Fruit fly (Drosophila melanogaster): ENCODE data around the gene Toll-9.

Gene Toll-9

DNA sequence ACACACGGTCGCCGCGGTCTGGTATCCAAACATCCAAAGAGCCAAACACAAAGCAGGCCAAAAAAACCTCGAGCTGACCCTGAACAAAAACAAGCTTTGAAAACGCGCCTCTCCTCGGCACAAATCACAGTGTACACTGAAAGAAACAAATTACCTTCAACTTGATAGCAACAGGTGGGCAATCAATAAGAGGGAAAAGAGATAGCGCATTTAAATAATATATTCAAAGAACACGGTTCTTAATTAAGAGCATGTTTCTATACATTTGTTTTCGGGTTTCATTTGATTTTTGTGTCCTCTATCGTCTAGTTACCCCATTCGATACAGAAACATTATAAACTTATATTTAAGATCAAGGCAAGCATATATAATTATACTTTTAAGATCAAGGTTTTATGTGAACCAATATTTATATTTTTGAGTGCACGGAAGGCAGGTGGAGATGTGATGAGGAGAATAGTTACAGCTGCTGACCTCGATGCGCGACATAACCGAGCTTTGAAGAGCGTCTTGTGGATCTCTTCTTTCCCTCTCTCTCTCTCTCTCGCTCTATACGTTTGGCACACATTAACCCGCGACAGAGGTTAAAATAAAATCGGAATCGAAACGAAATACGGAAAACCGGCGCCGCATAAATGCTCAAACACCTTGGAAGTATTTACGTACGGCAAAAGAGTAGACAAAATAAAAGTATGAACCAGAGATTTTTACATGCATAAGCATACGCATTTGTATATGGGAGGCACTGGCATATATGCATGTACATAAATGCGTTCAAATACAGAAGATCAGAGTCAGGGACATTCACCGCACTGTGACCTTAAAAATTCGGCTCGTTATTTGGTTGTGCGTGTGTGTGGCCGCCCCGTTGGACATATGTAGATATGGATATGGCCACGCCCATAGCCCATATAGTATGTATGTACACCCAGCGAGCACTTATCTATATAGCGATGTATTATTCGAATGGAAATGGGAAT lies 32.0 kb upstream of the Toll-9 start (continued):
- peak; percentile 32 for TF ChIP-seq tup (GFP tag; optimal IDR thresholded peaks at IDR 0.05)
- peak; percentile 77 for TF ChIP-seq H15 (GFP tag; IDR thresholded peaks at IDR 0.05)
- TF ChIP-seq CG1647 (GFP tag; optimal IDR thresholded peaks at IDR 0.05): peak; percentile 65
- peak; percentile 84 for TF ChIP-seq D19A (tag; optimal IDR thresholded peaks at IDR 0.05)
- TF ChIP-seq CG13775 (GFP tag; optimal IDR thresholded peaks at IDR 0.05): peak; percentile 80
- peak; percentile 66 for TF ChIP-seq pnt (GFP tag; optimal IDR thresholded peaks at IDR 0.05)
- TF ChIP-seq CG11504 (tag; optimal IDR thresholded peaks at IDR 0.05): peak; percentile 92
- peak; percentile 41 for TF ChIP-seq CG1792 (GFP tag; optimal IDR thresholded peaks at IDR 0.05)
- TF ChIP-seq Ssrp (tag; optimal IDR thresholded peaks at IDR 0.05): peak; percentile 86
- TF ChIP-seq nau (GFP tag; optimal IDR thresholded peaks at IDR 0.05): peak; percentile 81
- TF ChIP-seq Myb (GFP tag; optimal IDR thresholded peaks at IDR 0.05): peak; percentile 21
- TF ChIP-seq CG10654 (GFP tag; optimal IDR thresholded peaks at IDR 0.05): peak; percentile 71
- no peak for TF ChIP-seq Dip2 (GFP tag; IDR thresholded peaks at IDR 0.05)
- TF ChIP-seq Taf1 (GFP tag; IDR thresholded peaks at IDR 0.05): peak; percentile 23; the same call in 1 of the 2 replicates
- 0 out of 3 replicates have a peak, but pooled peaks have one; percentile 27 for TF ChIP-seq otp (GFP tag; IDR thresholded peaks at IDR 0.05)
- TF ChIP-seq sima (GFP tag; optimal IDR thresholded peaks at IDR 0.05): no peak
- peak; percentile 77 for TF ChIP-seq CG32532 (GFP tag; IDR thresholded peaks at IDR 0.05)
- TF ChIP-seq H2.0 (GFP tag; IDR thresholded peaks at IDR 0.05): peak; percentile 72
- no peak for TF ChIP-seq CG15479 (GFP tag; optimal IDR thresholded peaks at IDR 0.05)
- peak; percentile 65; the same call in 1 of the 2 replicates for TF ChIP-seq klu (GFP tag; IDR thresholded peaks at IDR 0.05)
- TF ChIP-seq run (tag; optimal IDR thresholded peaks at IDR 0.05): peak; percentile 76
- TF ChIP-seq gfzf (GFP tag; optimal IDR thresholded peaks at IDR 0.05): no peak
- TF ChIP-seq CG3163 (GFP tag; optimal IDR thresholded peaks at IDR 0.05): peak; percentile 13
- TF ChIP-seq CG18619 (GFP tag; optimal IDR thresholded peaks at IDR 0.05): peak; percentile 88
- TF ChIP-seq insv (GFP tag; optimal IDR thresholded peaks at IDR 0.05): peak in 1 of 2 experiments; percentile 12
- TF ChIP-seq crc (GFP tag; optimal IDR thresholded peaks at IDR 0.05): peak; percentile 52
- 0 out of 2 replicates have a peak, but pooled peaks have one; percentile 15 for TF ChIP-seq Lim3 (GFP tag; IDR thresholded peaks at IDR 0.05)
- peak; percentile 69 for TF ChIP-seq Six4 (GFP tag; optimal IDR thresholded peaks at IDR 0.05)
- peak; percentile 11 for TF ChIP-seq fd64A (GFP tag; optimal IDR thresholded peaks at IDR 0.05)
- peak; percentile 84 for TF ChIP-seq Atf6 (GFP tag; IDR thresholded peaks at IDR 0.05)
- TF ChIP-seq ftz-f1 (GFP tag; optimal IDR thresholded peaks at IDR 0.05): peak; percentile 85
- no peak for TF ChIP-seq CG17612 (GFP tag; IDR thresholded peaks at IDR 0.05)
- TF ChIP-seq CG12299 (tag; optimal IDR thresholded peaks at IDR 0.05): peak; percentile 75
- TF ChIP-seq Sry-β (GFP tag; optimal IDR thresholded peaks at IDR 0.05): peak; percentile 33
- peak; percentile 30 for TF ChIP-seq lbe (GFP tag; optimal IDR thresholded peaks at IDR 0.05)
- TF ChIP-seq gcm (GFP tag; optimal IDR thresholded peaks at IDR 0.05): peak; percentile 84
- TF ChIP-seq ATbp (GFP tag; optimal IDR thresholded peaks at IDR 0.05): peak; percentile 85
- TF ChIP-seq CG2712 (tag; optimal IDR thresholded peaks at IDR 0.05): peak; percentile 90
- TF ChIP-seq wor (GFP tag; IDR thresholded peaks at IDR 0.05): peak; percentile 40; the same call in 1 of the 2 replicates
- TF ChIP-seq CG13296 (GFP tag; optimal IDR thresholded peaks at IDR 0.05): peak; percentile 86
- TF ChIP-seq br (optimal IDR thresholded peaks at IDR 0.05): no peak
- no peak for TF ChIP-seq gt (GFP tag; IDR thresholded peaks at IDR 0.05)
- peak; percentile 59 for TF ChIP-seq Oaz (GFP tag; IDR thresholded peaks at IDR 0.05)
- peak; percentile 51 for TF ChIP-seq CG10274 (GFP tag; optimal IDR thresholded peaks at IDR 0.05)
- peak; percentile 67 for TF ChIP-seq B-H1 (GFP tag; IDR thresholded peaks at IDR 0.05)
- TF ChIP-seq CG10267 (tag; optimal IDR thresholded peaks at IDR 0.05): peak; percentile 82
- peak; percentile 43 for TF ChIP-seq Lhr (GFP tag; optimal IDR thresholded peaks at IDR 0.05)
- peak; percentile 78 for TF ChIP-seq E2f1 (GFP tag; IDR thresholded peaks at IDR 0.05)
- TF ChIP-seq CG34224 (GFP tag; IDR thresholded peaks at IDR 0.05; ENCODE audit: partially characterized antibody): 0 out of 3 replicates have a peak, but pooled peaks have one; percentile 5

Measured in whole organism, embryonic.